Fruit fly (Drosophila melanogaster): ENCODE measurements around the gene hwt.
A peak's percentile ranks its signal among the peaks of the same experiment; 100 is the strongest.

The hwt gene

DNA sequence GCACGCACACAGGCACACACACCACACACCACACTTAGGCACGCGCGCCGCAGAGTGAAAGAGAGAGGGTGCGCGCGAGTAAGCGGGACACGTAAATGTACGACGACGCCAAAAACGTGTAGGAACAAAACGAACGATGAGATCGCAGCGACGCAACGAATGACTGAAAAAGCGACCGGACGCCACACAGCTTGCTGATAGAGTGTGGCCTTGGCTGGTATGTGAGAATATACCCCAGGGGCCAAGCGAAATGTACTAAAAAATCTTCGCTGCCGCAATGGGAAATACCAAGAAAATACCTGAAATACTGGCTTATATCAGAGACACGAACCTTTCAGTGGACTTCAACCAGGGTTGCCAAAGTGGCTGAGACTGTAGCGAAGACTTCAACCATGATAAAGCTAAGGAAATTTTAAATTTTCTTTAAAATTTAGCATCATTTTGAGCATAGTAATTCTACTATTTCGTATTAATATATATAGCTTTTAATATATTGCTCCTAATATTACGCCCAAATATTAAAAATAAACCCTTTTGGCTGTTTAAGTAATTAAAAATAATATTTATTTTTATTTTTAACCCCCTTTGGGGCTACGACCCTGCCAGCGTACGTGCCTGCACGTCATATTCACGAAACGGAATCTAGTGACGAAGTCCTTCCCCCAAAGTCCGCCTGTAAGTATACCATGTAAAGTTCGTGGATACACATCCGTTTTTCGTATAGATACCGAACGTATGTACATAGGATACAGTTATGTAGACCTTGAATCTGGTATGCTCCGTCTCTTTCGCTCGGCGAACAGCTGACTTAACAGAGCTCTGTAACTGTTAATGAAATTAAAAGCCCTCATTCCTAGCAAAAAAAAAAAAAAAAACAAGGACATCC lies 15.0 kb upstream of the hwt start, which contains the start of gene Pits (continued):
- peak; percentile 17 for TF ChIP-seq tin (GFP tag; optimal IDR thresholded peaks at IDR 0.05)
- peak; percentile 10 for TF ChIP-seq PHDP (tag; optimal IDR thresholded peaks at IDR 0.05)
- TF ChIP-seq HLHmδ (GFP tag; optimal IDR thresholded peaks at IDR 0.05): peak; percentile 90
- TF ChIP-seq Nf-YA (GFP tag; IDR thresholded peaks at IDR 0.05): no peak
- TF ChIP-seq wdn (GFP tag; IDR thresholded peaks at IDR 0.05): 0 out of 2 replicates have a peak, but pooled peaks have one; percentile 22
- TF ChIP-seq gro (GFP tag; optimal IDR thresholded peaks at IDR 0.05): peak; percentile 87
- TF ChIP-seq CG2199 (GFP tag; IDR thresholded peaks at IDR 0.05): peak; percentile 61; the same call in 1 of the 3 replicates
- TF ChIP-seq CG12942 (GFP tag; optimal IDR thresholded peaks at IDR 0.05): no peak
- TF ChIP-seq CG17829 (tag; optimal IDR thresholded peaks at IDR 0.05): peak; percentile 29
- no peak for TF ChIP-seq jing (GFP tag; optimal IDR thresholded peaks at IDR 0.05)
- TF ChIP-seq slou (GFP tag; optimal IDR thresholded peaks at IDR 0.05): peak; percentile 37
- peak; percentile 51; the same call in 1 of the 3 replicates for TF ChIP-seq CG6791 (GFP tag; IDR thresholded peaks at IDR 0.05; ENCODE audit: partially characterized antibody)
- peak; percentile 48 for TF ChIP-seq fd64A (GFP tag; optimal IDR thresholded peaks at IDR 0.05)
- no peak for TF ChIP-seq da (GFP tag; optimal IDR thresholded peaks at IDR 0.05)
- peak; percentile 56 for TF ChIP-seq CG12071 (GFP tag; optimal IDR thresholded peaks at IDR 0.05)
- TF ChIP-seq CG30020 (tag; optimal IDR thresholded peaks at IDR 0.05): peak; percentile 42
- peak; percentile 61 for TF ChIP-seq CG10267 (tag; optimal IDR thresholded peaks at IDR 0.05)
- peak; percentile 58 for TF ChIP-seq Dp (GFP tag; optimal IDR thresholded peaks at IDR 0.05)
- no peak for TF ChIP-seq Chrac-16 (GFP tag; optimal IDR thresholded peaks at IDR 0.05)
- TF ChIP-seq Hsf (GFP tag; optimal IDR thresholded peaks at IDR 0.05): no peak
- no peak for TF ChIP-seq sim (GFP tag; IDR thresholded peaks at IDR 0.05)
- no peak for TF ChIP-seq TFAM (GFP tag; optimal IDR thresholded peaks at IDR 0.05)
- TF ChIP-seq kni (GFP tag; optimal IDR thresholded peaks at IDR 0.05): no peak
- no peak for TF ChIP-seq Kr (GFP tag; optimal IDR thresholded peaks at IDR 0.05)
- peak; percentile 63 for TF ChIP-seq Fer1 (GFP tag; optimal IDR thresholded peaks at IDR 0.05)
- peak; percentile 15 for TF ChIP-seq luna (GFP tag; optimal IDR thresholded peaks at IDR 0.05)
- TF ChIP-seq emc (GFP tag; optimal IDR thresholded peaks at IDR 0.05): no peak
- peak; percentile 52 for TF ChIP-seq Antp (GFP tag; optimal IDR thresholded peaks at IDR 0.05)
- peak; percentile 70 for TF ChIP-seq CG13287 (GFP tag; IDR thresholded peaks at IDR 0.05; ENCODE audit: partially characterized antibody)
- peak; percentile 38 for TF ChIP-seq CG17359 (tag; optimal IDR thresholded peaks at IDR 0.05)
- peak; percentile 26 for TF ChIP-seq bcd (GFP tag; optimal IDR thresholded peaks at IDR 0.05)
- TF ChIP-seq tll (GFP tag; optimal IDR thresholded peaks at IDR 0.05): no peak
- peak; percentile 12 for TF ChIP-seq Atf-2 (GFP tag; optimal IDR thresholded peaks at IDR 0.05)
- TF ChIP-seq ken (GFP tag; IDR thresholded peaks at IDR 0.05): peak; percentile 9; the same call in 2 of the 3 replicates
- TF ChIP-seq Atf6 (GFP tag; IDR thresholded peaks at IDR 0.05): peak; percentile 10; the same call in 1 of the 2 replicates
- TF ChIP-seq ara (GFP tag; IDR thresholded peaks at IDR 0.05): peak; percentile 62
- TF ChIP-seq wor (GFP tag; IDR thresholded peaks at IDR 0.05): no peak
- TF ChIP-seq CG8944 (GFP tag; optimal IDR thresholded peaks at IDR 0.05): no peak
- no peak for TF ChIP-seq CG4854 (GFP tag; optimal IDR thresholded peaks at IDR 0.05)
- TF ChIP-seq ftz-f1 (GFP tag; optimal IDR thresholded peaks at IDR 0.05): peak; percentile 91
- peak; percentile 91 for TF ChIP-seq CG1832 (GFP tag; optimal IDR thresholded peaks at IDR 0.05)
- peak; percentile 94 for TF ChIP-seq Med (GFP tag)
- TF ChIP-seq cas (GFP tag; IDR thresholded peaks at IDR 0.05): no peak; the same call in 1 of the 2 replicates
- TF ChIP-seq Jarid2 (GFP tag; optimal IDR thresholded peaks at IDR 0.05): peak; percentile 96
- no peak for TF ChIP-seq Hmx (GFP tag; optimal IDR thresholded peaks at IDR 0.05)
- 0 out of 3 replicates have a peak, but pooled peaks have one; percentile 43 for TF ChIP-seq mld (GFP tag; IDR thresholded peaks at IDR 0.05; ENCODE audit: partially characterized antibody)
- peak; percentile 92 for TF ChIP-seq CG10543 (GFP tag; optimal IDR thresholded peaks at IDR 0.05)
- TF ChIP-seq CG9932 (GFP tag; IDR thresholded peaks at IDR 0.05): peak; percentile 45
